Fruit fly (Drosophila melanogaster): ENCODE data around the gene CG44475.
A peak's percentile ranks its signal among the peaks of the same experiment; 100 is the strongest.

The CG44475 gene

dm6 chr2L:15909826-15910225 is 26.8 kb upstream of the CG44475 start (continued):
- no peak for TF ChIP-seq Hsf (GFP tag; optimal IDR thresholded peaks at IDR 0.05)
- no peak for TF ChIP-seq Dp (GFP tag; optimal IDR thresholded peaks at IDR 0.05)
- TF ChIP-seq repo (GFP tag; optimal IDR thresholded peaks at IDR 0.05), result no peak
- no peak for TF ChIP-seq CG1647 (GFP tag; optimal IDR thresholded peaks at IDR 0.05)
- TF ChIP-seq Hmr (GFP tag; optimal IDR thresholded peaks at IDR 0.05), result peak; percentile 35
- TF ChIP-seq MESR4 (GFP tag; optimal IDR thresholded peaks at IDR 0.05), result no peak
- peak; percentile 56 for TF ChIP-seq Fer1 (GFP tag; optimal IDR thresholded peaks at IDR 0.05)
- TF ChIP-seq bsh (GFP tag; optimal IDR thresholded peaks at IDR 0.05), result no peak
- peak; percentile 32; the same call in 1 of the 2 replicates for TF ChIP-seq bowl (GFP tag; IDR thresholded peaks at IDR 0.05)
- no peak for TF ChIP-seq CG6813 (GFP tag; optimal IDR thresholded peaks at IDR 0.05)
- TF ChIP-seq NK7.1 (GFP tag; optimal IDR thresholded peaks at IDR 0.05), result no peak
- TF ChIP-seq maf-S (GFP tag; optimal IDR thresholded peaks at IDR 0.05), result no peak
- no peak for TF ChIP-seq CoRest (tag; optimal IDR thresholded peaks at IDR 0.05)
- no peak for TF ChIP-seq trem (tag; optimal IDR thresholded peaks at IDR 0.05)
- no peak for TF ChIP-seq gcm (GFP tag; optimal IDR thresholded peaks at IDR 0.05)
- TF ChIP-seq CG6791 (GFP tag; IDR thresholded peaks at IDR 0.05; ENCODE audit: partially characterized antibody), result 0 out of 3 replicates have a peak, but pooled peaks have one; percentile 27
- no peak for TF ChIP-seq PHDP (tag; optimal IDR thresholded peaks at IDR 0.05)
- TF ChIP-seq tgo (GFP tag; IDR thresholded peaks at IDR 0.05), result no peak
- TF ChIP-seq Xrp1 (GFP tag; IDR thresholded peaks at IDR 0.05), result no peak
- no peak for TF ChIP-seq CG8924 (tag; optimal IDR thresholded peaks at IDR 0.05)
- TF ChIP-seq CG3847 (GFP tag; IDR thresholded peaks at IDR 0.05), result no peak
- no peak for TF ChIP-seq Hmx (GFP tag; optimal IDR thresholded peaks at IDR 0.05)
- no peak for TF ChIP-seq CG2875 (GFP tag; optimal IDR thresholded peaks at IDR 0.05)
- TF ChIP-seq CG9437 (GFP tag; optimal IDR thresholded peaks at IDR 0.05), result no peak
- no peak for TF ChIP-seq lilli (GFP tag; optimal IDR thresholded peaks at IDR 0.05)
- TF ChIP-seq lmd (GFP tag; IDR thresholded peaks at IDR 0.05), result no peak
- TF ChIP-seq sima (GFP tag; optimal IDR thresholded peaks at IDR 0.05), result no peak
- no peak for TF ChIP-seq CG6175 (GFP tag; IDR thresholded peaks at IDR 0.05)
- TF ChIP-seq CG1024 (GFP tag; IDR thresholded peaks at IDR 0.05), result no peak
- TF ChIP-seq CG10979 (tag; optimal IDR thresholded peaks at IDR 0.05), result no peak
- TF ChIP-seq ATbp (GFP tag; optimal IDR thresholded peaks at IDR 0.05), result no peak
- TF ChIP-seq CG13123 (GFP tag; optimal IDR thresholded peaks at IDR 0.05), result no peak
- no peak for TF ChIP-seq nmo (GFP tag; optimal IDR thresholded peaks at IDR 0.05)
- no peak for TF ChIP-seq al (GFP tag; IDR thresholded peaks at IDR 0.05)
- no peak for TF ChIP-seq otp (GFP tag; IDR thresholded peaks at IDR 0.05)
- TF ChIP-seq CG14667 (GFP tag; IDR thresholded peaks at IDR 0.05), result no peak
- TF ChIP-seq dpn (GFP tag; optimal IDR thresholded peaks at IDR 0.05), result no peak
- peak; percentile 11 for TF ChIP-seq CG13424 (tag; optimal IDR thresholded peaks at IDR 0.05)
- TF ChIP-seq pan (optimal IDR thresholded peaks at IDR 0.05), result no peak
- TF ChIP-seq pan (GFP tag; optimal IDR thresholded peaks at IDR 0.05 in 1 of 2, IDR thresholded peaks at IDR 0.05 in 1 of 2), result peak in 1 of 2 experiments; percentile 55
- TF ChIP-seq CG17361 (GFP tag; IDR thresholded peaks at IDR 0.05), result no peak
- TF ChIP-seq Antp (GFP tag; optimal IDR thresholded peaks at IDR 0.05), result no peak
- no peak for TF ChIP-seq corto (GFP tag; optimal IDR thresholded peaks at IDR 0.05)
- no peak for TF ChIP-seq fd64A (GFP tag; optimal IDR thresholded peaks at IDR 0.05)
- peak; percentile 11; the same call in 1 of the 3 replicates for TF ChIP-seq B-H1 (GFP tag; IDR thresholded peaks at IDR 0.05)
- TF ChIP-seq ci (GFP tag; IDR thresholded peaks at IDR 0.05), result no peak
- TF ChIP-seq chm (GFP tag; IDR thresholded peaks at IDR 0.05), result no peak; the same call in 1 of the 2 replicates
- TF ChIP-seq CG7839 (tag; optimal IDR thresholded peaks at IDR 0.05), result no peak
- TF ChIP-seq exex (tag; optimal IDR thresholded peaks at IDR 0.05), result no peak
- no peak for TF ChIP-seq lbe (GFP tag; optimal IDR thresholded peaks at IDR 0.05)
- TF ChIP-seq CG7928 (GFP tag; optimal IDR thresholded peaks at IDR 0.05), result no peak
- no peak for TF ChIP-seq Nf-YB (GFP tag; optimal IDR thresholded peaks at IDR 0.05)

All from whole organism, embryonic.